Worm (Caenorhabditis elegans) whole organism, mixed stage, embryonic: ENCODE data around the gene nspg-13.

Source experiments
- blmp-1 ChIP-seq: fragments of 150-350 bp; optimal IDR thresholded peaks from 2 replicates; lab custom pipeline; 2014; ENCODE audit warnings: missing biosample characterization, missing genetic modification characterization
- ceh-39 ChIP-seq: fragments of 150-350 bp; optimal IDR thresholded peaks from 2 replicates; lab custom pipeline; 2014; ENCODE audit warnings: missing biosample characterization, missing genetic modification characterization
- cnd-1 ChIP-seq: fragments of 200-800 bp; sonication (Bioruptor generic); optimal IDR thresholded peaks from 2 replicates; lab custom pipeline; 2018; ENCODE audit warnings: mild to moderate bottlenecking, missing genetic modification characterization, missing compliant biosample characterization
- elt-3 ChIP-seq: fragments of 150-350 bp; optimal IDR thresholded peaks from 2 replicates; lab custom pipeline; 2014; ENCODE audit warnings: missing biosample characterization, missing genetic modification characterization
- lsy-2 ChIP-seq: fragments of 150-350 bp; optimal IDR thresholded peaks from 2 replicates; lab custom pipeline; 2014; ENCODE audit warnings: missing biosample characterization, missing genetic modification characterization
- mls-2 ChIP-seq: sonication (generic microtip); optimal IDR thresholded peaks from 2 replicates; lab custom pipeline; 2016; ENCODE audit warnings: mild to moderate bottlenecking, missing genetic modification characterization, moderate library complexity, missing compliant biosample characterization
- nhr-237 ChIP-seq: fragments of 150-350 bp; optimal IDR thresholded peaks from 2 replicates; lab custom pipeline; 2014; ENCODE audit warnings: missing biosample characterization, missing genetic modification characterization
- nhr-28 ChIP-seq: fragments of 150-350 bp; optimal IDR thresholded peaks from 2 replicates; lab custom pipeline; 2014; ENCODE audit warnings: missing biosample characterization, missing genetic modification characterization
- unc-62 ChIP-seq: fragments of 150-350 bp; optimal IDR thresholded peaks from 2 replicates; lab custom pipeline; 2014; ENCODE audit warnings: missing biosample characterization, missing genetic modification reagents, missing genetic modification characterization
- ztf-11 ChIP-seq: fragments of 150-350 bp; optimal IDR thresholded peaks from 2 replicates; lab custom pipeline; 2014; ENCODE audit warnings: missing biosample characterization, missing genetic modification characterization

- TF ChIP-seq ceh-39: no peak
- no peak for TF ChIP-seq nhr-28 (tag; lab: Kevin White, UChicago)
- TF ChIP-seq nhr-237 (tag; lab: Kevin White, UChicago): no peak
- TF ChIP-seq blmp-1 (tag; lab: Kevin White, UChicago): no peak
- TF ChIP-seq lsy-2 (tag; lab: Kevin White, UChicago): no peak
- TF ChIP-seq mls-2: no peak
- no peak for TF ChIP-seq elt-3
- TF ChIP-seq ztf-11: no peak
- TF ChIP-seq unc-62: no peak
- no peak for TF ChIP-seq cnd-1
Observed at ce11 chrX:5256999-5257398, 2.0 kb downstream of the nspg-13 start, which contains the start of gene nspg-12.
